Worm (Caenorhabditis elegans) whole organism, L4/young adult: ENCODE measurements around the gene oops-1.

Experiments
- W03F9.2 ChIP-seq: fragments of 150-350 bp; optimal IDR thresholded peaks from 2 replicates; lab custom pipeline; 2014; ENCODE audit warnings: missing biosample characterization, missing genetic modification characterization
- dao-5 ChIP-seq: sonication (generic microtip); optimal IDR thresholded peaks from 2 replicates; lab custom pipeline; 2016; ENCODE audit warnings: missing genotype, missing genetic modification characterization, moderate library complexity, missing compliant biosample characterization

- TF ChIP-seq W03F9.2 (tag; lab: Kevin White, UChicago) = no peak
- no peak for TF ChIP-seq dao-5 (tag; lab: Kevin White, UChicago)
Observed at ce11 chrIV:5821997-5822396, 8.1 kb upstream of the oops-1 start.
